Fruit fly (Drosophila melanogaster) Kc167 (cell line): ENCODE results near the gene RpL13.

Experiments used
- Sin3A ChIP-seq: fragments of >200 bp; optimal IDR thresholded peaks from 2 replicates; lab custom pipeline; 2018; ENCODE audit warnings: missing external identifiers
- insv ChIP-seq: fragments of >200 bp; optimal IDR thresholded peaks from 3 replicates; lab custom pipeline; 2018; ENCODE audit warnings: missing external identifiers
- ttk ChIP-seq: sonication (Bioruptor generic); optimal IDR thresholded peaks from 2 replicates; lab custom pipeline; 2017; ENCODE audit warnings: missing external identifiers

dm6 chr2L:10002408-10003358, 35.6 kb downstream of the RpL13 start, which contains the start of the genes CG31875 and SoYb:
- TF ChIP-seq Sin3A (lab: Kevin White, UChicago), result no peak
- no peak for TF ChIP-seq insv
- no peak for TF ChIP-seq ttk (lab: Kevin White, UChicago)
